Worm (Caenorhabditis elegans) whole organism, L4 larva: ENCODE results near the gene mksr-1.

Experiments used
- F10B5.3 ChIP-seq: sonication (generic microtip); optimal IDR thresholded peaks from 2 replicates; lab custom pipeline; 2016; ENCODE audit warnings: mild to moderate bottlenecking, missing genetic modification characterization, missing compliant biosample characterization
- F49E8.2 ChIP-seq: sonication (generic microtip); optimal IDR thresholded peaks from 2 replicates; lab custom pipeline; 2016; ENCODE audit warnings: missing compliant biosample characterization, mild to moderate bottlenecking, missing genetic modification characterization, borderline replicate concordance
- T26A8.4 ChIP-seq: fragments of 200-800 bp; sonication (Bioruptor generic); IDR thresholded peaks from 2 replicates; pipeline ENCODE4 v1.3.6; 2022; ENCODE audit warnings: missing genetic modification characterization, missing compliant biosample characterization
- Y75B8A.6 ChIP-seq: fragments of 200-800 bp; sonication (Bioruptor generic); IDR thresholded peaks from 2 replicates; pipeline ENCODE4 v1.3.6; 2022; ENCODE audit warnings: missing genetic modification reagents, missing genetic modification characterization, missing compliant biosample characterization
- ZK337.2 ChIP-seq: fragments of 200-800 bp; sonication (Bioruptor generic); IDR thresholded peaks from 2 replicates; pipeline ENCODE4 v1.3.6; 2022; ENCODE audit warnings: missing genetic modification reagents, missing genetic modification characterization, missing compliant biosample characterization
- ceh-28 ChIP-seq: fragments of 150-350 bp; optimal IDR thresholded peaks from 2 replicates; lab custom pipeline; 2014; ENCODE audit warnings: missing biosample characterization, missing genetic modification reagents, missing genetic modification characterization
- ceh-32 ChIP-seq: sonication (generic microtip); optimal IDR thresholded peaks from 2 replicates; lab custom pipeline; 2016; ENCODE audit warnings: mild to moderate bottlenecking, missing genetic modification characterization, missing compliant biosample characterization; ENCODE audit not compliant: poor library complexity
- ceh-82 ChIP-seq: sonication (generic microtip); optimal IDR thresholded peaks from 2 replicates; lab custom pipeline; 2017; ENCODE audit warnings: missing biosample characterization, missing genetic modification characterization
- cey-2 ChIP-seq: sonication (generic microtip); optimal IDR thresholded peaks from 3 replicates; lab custom pipeline; 2017; ENCODE audit warnings: missing genetic modification characterization, mild to moderate bottlenecking, missing compliant biosample characterization, antibody characterized with exemption, borderline replicate concordance; ENCODE audit not compliant: insufficient read depth
- daf-16 ChIP-seq, 3 experiments: sonication (generic microtip); optimal IDR thresholded peaks; 2 replicates each; lab custom pipeline; 2016 to 2017; ENCODE audit warnings: missing genetic modification characterization in 3 of 3, missing genetic modification reagents in 3 of 3, mild to moderate bottlenecking in 2 of 3, missing compliant biosample characterization in 2 of 3, missing biosample characterization in 1 of 3, moderate library complexity in 1 of 3
- dmd-6 ChIP-seq: fragments of 200-800 bp; sonication (Bioruptor generic); IDR thresholded peaks from 2 replicates; pipeline ENCODE4 v1.3.6; 2022; ENCODE audit warnings: missing genetic modification reagents, missing genetic modification characterization, missing compliant biosample characterization
- dpl-1 ChIP-seq: fragments of 150-350 bp; optimal IDR thresholded peaks from 2 replicates; lab custom pipeline; 2014; ENCODE audit warnings: missing biosample characterization, missing genetic modification reagents, missing genetic modification characterization
- dve-1 ChIP-seq: sonication (generic microtip); optimal IDR thresholded peaks from 2 replicates; lab custom pipeline; 2017; ENCODE audit warnings: antibody characterized with exemption, mild to moderate bottlenecking, missing genetic modification characterization, missing compliant biosample characterization; ENCODE audit not compliant: insufficient read depth
- egl-27 ChIP-seq: sonication (generic microtip); optimal IDR thresholded peaks from 3 replicates; lab custom pipeline; 2017; ENCODE audit warnings: missing biosample characterization, missing genetic modification reagents, missing genetic modification characterization
- egl-43 ChIP-seq: fragments of 200-800 bp; sonication (Bioruptor generic); IDR thresholded peaks from 2 replicates; pipeline ENCODE4 v1.3.6; 2022; ENCODE audit warnings: missing genetic modification reagents, missing genetic modification characterization, missing compliant biosample characterization
- fkh-10 ChIP-seq: fragments of 150-350 bp; optimal IDR thresholded peaks from 2 replicates; lab custom pipeline; 2014; ENCODE audit warnings: missing biosample characterization, missing genetic modification reagents, missing genetic modification characterization
- hif-1 ChIP-seq, 2 experiments: sonication (generic microtip); optimal IDR thresholded peaks; 2 replicates each; lab custom pipeline; 2016 to 2017; ENCODE audit warnings: missing compliant biosample characterization in 2 of 2, missing genetic modification characterization in 2 of 2, missing genetic modification reagents in 2 of 2, missing genotype in 2 of 2, mild to moderate bottlenecking in 1 of 2
- hlh-11 ChIP-seq: fragments of 200-800 bp; sonication (Bioruptor generic); optimal IDR thresholded peaks from 2 replicates; lab custom pipeline; 2018; ENCODE audit warnings: mild to moderate bottlenecking, missing genetic modification characterization, missing compliant biosample characterization
- hmg-1.1 ChIP-seq: fragments of 200-800 bp; sonication (Bioruptor generic); IDR thresholded peaks from 2 replicates; pipeline ENCODE4 v1.3.6; 2022; ENCODE audit warnings: missing genetic modification reagents, missing genetic modification characterization, missing compliant biosample characterization
- lim-7 ChIP-seq: fragments of 200-800 bp; sonication (Bioruptor generic); IDR thresholded peaks from 2 replicates; pipeline ENCODE4 v1.3.6; 2022; ENCODE audit warnings: missing genetic modification characterization, missing compliant biosample characterization
- lin-1 ChIP-seq: fragments of 200-800 bp; sonication (Bioruptor generic); IDR thresholded peaks from 2 replicates; pipeline ENCODE4 v1.3.6; 2022; ENCODE audit warnings: missing genetic modification reagents, missing genetic modification characterization, missing compliant biosample characterization
- lin-39 ChIP-seq: fragments of 150-350 bp; optimal IDR thresholded peaks from 2 replicates; lab custom pipeline; 2014; ENCODE audit warnings: missing biosample characterization, missing genetic modification reagents, missing genetic modification characterization
- mep-1 ChIP-seq: fragments of 150-350 bp; sonication (generic microtip); optimal IDR thresholded peaks from 3 replicates; lab custom pipeline; 2014; ENCODE audit warnings: missing biosample characterization, missing genetic modification characterization
- mes-2 ChIP-seq: sonication (generic microtip); optimal IDR thresholded peaks from 2 replicates; lab custom pipeline; 2016; ENCODE audit warnings: missing genotype, mild to moderate bottlenecking, missing genetic modification characterization, missing compliant biosample characterization; ENCODE audit not compliant: poor library complexity, severe bottlenecking
- nhr-10 ChIP-seq: fragments of 150-350 bp; optimal IDR thresholded peaks from 2 replicates; lab custom pipeline; 2014; ENCODE audit warnings: missing biosample characterization, missing genetic modification characterization
- nhr-237 ChIP-seq: sonication (generic microtip); optimal IDR thresholded peaks from 2 replicates; lab custom pipeline; 2017; ENCODE audit warnings: missing biosample characterization, missing genetic modification characterization
- nhr-28 ChIP-seq: fragments of 150-350 bp; optimal IDR thresholded peaks from 2 replicates; lab custom pipeline; 2014; ENCODE audit warnings: missing biosample characterization, missing genetic modification characterization
- nhr-42 ChIP-seq: fragments of 200-800 bp; sonication (Bioruptor generic); IDR thresholded peaks from 2 replicates; pipeline ENCODE4 v1.3.6; 2022; ENCODE audit warnings: missing genetic modification characterization, missing compliant biosample characterization
- nhr-6 ChIP-seq: fragments of 150-350 bp; optimal IDR thresholded peaks from 2 replicates; lab custom pipeline; 2014; ENCODE audit warnings: missing biosample characterization, missing genetic modification characterization
- pha-4 ChIP-seq, 2 experiments: fragments of 150-350 bp in 1 of 2; fragments of 200-800 bp in 1 of 2; sonication (Bioruptor generic) in 1 of 2; IDR thresholded peaks in 1 of 2; optimal IDR thresholded peaks in 1 of 2; 2 replicates each; pipeline versions ENCODE4 v1.3.6 to Lab custom; 2014 to 2022; ENCODE audit warnings: missing genetic modification characterization in 2 of 2, missing genetic modification reagents in 2 of 2, missing biosample characterization in 1 of 2, missing compliant biosample characterization in 1 of 2
- php-3 ChIP-seq: fragments of 200-800 bp; sonication (Bioruptor generic); IDR thresholded peaks from 2 replicates; pipeline ENCODE4 v1.3.6; 2022; ENCODE audit warnings: missing genetic modification reagents, missing genetic modification characterization, missing compliant biosample characterization
- pqm-1 ChIP-seq: sonication (generic microtip); optimal IDR thresholded peaks from 2 replicates; lab custom pipeline; 2017; ENCODE audit warnings: missing biosample characterization, missing genetic modification characterization
- saeg-2 ChIP-seq: fragments of 200-800 bp; sonication (Bioruptor generic); IDR thresholded peaks from 2 replicates; pipeline ENCODE4 v1.3.6; 2022; ENCODE audit warnings: missing genetic modification reagents, missing genetic modification characterization, missing compliant biosample characterization
- set-16 ChIP-seq: fragments of 200-800 bp; sonication (Bioruptor generic); IDR thresholded peaks from 2 replicates; pipeline ENCODE4 v1.3.6; 2022; ENCODE audit warnings: missing genetic modification reagents, missing genetic modification characterization, missing compliant biosample characterization
- skn-1 ChIP-seq: fragments of 150-350 bp; optimal IDR thresholded peaks from 2 replicates; lab custom pipeline; 2014; ENCODE audit warnings: missing biosample characterization, missing genetic modification characterization
- spr-1 ChIP-seq: sonication (generic microtip); optimal IDR thresholded peaks from 2 replicates; lab custom pipeline; 2016; ENCODE audit warnings: mild to moderate bottlenecking, missing genetic modification characterization, missing compliant biosample characterization
- unc-62 ChIP-seq, 3 experiments: fragments of 150-350 bp in 1 of 3; sonication (generic microtip); optimal IDR thresholded peaks in 2 of 3; peaks in 1 of 3; 1 replicate in 1 of 3; 2 replicates in 2 of 3; lab custom pipeline; 2014 to 2017; ENCODE audit warnings: missing biosample characterization in 3 of 3, missing genetic modification characterization in 3 of 3, missing genetic modification reagents in 3 of 3, missing genotype in 1 of 3
- zag-1 ChIP-seq: fragments of 150-350 bp; optimal IDR thresholded peaks from 2 replicates; lab custom pipeline; 2014; ENCODE audit warnings: missing biosample characterization, missing genetic modification characterization
- zfp-3 ChIP-seq: fragments of 200-800 bp; sonication (Bioruptor generic); conservative IDR thresholded peaks from 2 replicates; pipeline ENCODE4 v1.3.6; 2022; ENCODE audit warnings: missing genetic modification reagents, missing genetic modification characterization, missing compliant biosample characterization
- zip-2 ChIP-seq: fragments of 150-350 bp; optimal IDR thresholded peaks from 2 replicates; lab custom pipeline; 2014; ENCODE audit warnings: missing biosample characterization, missing genetic modification characterization
- ztf-11 ChIP-seq: fragments of 150-350 bp; optimal IDR thresholded peaks from 2 replicates; lab custom pipeline; 2014; ENCODE audit warnings: missing biosample characterization, missing genetic modification characterization
- ztf-7 ChIP-seq: fragments of 150-350 bp; optimal IDR thresholded peaks from 2 replicates; lab custom pipeline; 2014; ENCODE audit warnings: missing biosample characterization, missing genetic modification characterization

mksr-1 gene

ce11 chrX:1046156-1046831 lies 22.6 kb downstream of the mksr-1 start, which contains the start of gene vpat-1 (continued):
- TF ChIP-seq pqm-1 (tag; lab: Kevin White, UChicago) (peak; percentile 87), cey-2 (tag; lab: Kevin White, UChicago) (no peak), egl-43 (GFP tag; lab: Robert Waterston, UW) (no peak), nhr-237 (tag; lab: Kevin White, UChicago) (no peak), nhr-28 (peak; percentile 93), unc-62 (GFP tag; optimal IDR thresholded peaks at IDR 0.05 in 1 of 2; lab: Kevin White, UChicago) (no peak), unc-62 (tag; optimal IDR thresholded peaks at IDR 0.05; lab: Kevin White, UChicago) (no peak), nhr-6 (tag; lab: Kevin White, UChicago) (no peak), dpl-1 (GFP tag; lab: Kevin White, UChicago) (no peak)
- TF ChIP-seq, all 104 proteins: peak for 7

DNA sequence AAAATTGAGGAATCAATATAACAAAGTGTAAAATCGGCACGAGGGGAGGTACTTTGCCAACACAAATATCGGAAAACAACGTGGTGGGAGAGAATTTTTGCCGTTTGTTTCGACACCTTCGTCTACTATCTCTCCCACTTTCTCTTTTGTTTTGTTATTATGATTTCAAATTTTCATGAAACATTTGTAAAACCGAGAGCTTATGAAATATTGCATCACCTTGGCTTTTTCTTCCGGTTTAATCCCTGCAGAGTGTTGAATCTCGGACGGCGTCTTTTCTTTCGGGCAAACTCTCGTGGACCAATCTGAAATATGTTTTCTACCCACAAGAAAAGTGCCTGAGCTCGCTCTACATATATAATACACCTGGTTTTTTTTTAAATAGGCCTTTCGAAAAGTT lies 24.6 kb downstream of the mksr-1 start:
- TF ChIP-seq dve-1 (no peak), ceh-82 (tag; lab: Kevin White, UChicago) (no peak), zip-2 (tag; lab: Kevin White, UChicago) (peak; percentile 96), hmg-1.1 (no peak), saeg-2 (GFP tag; lab: Robert Waterston, UW) (no peak), set-16 (no peak), F10B5.3 (tag; lab: Kevin White, UChicago) (no peak)

DNA sequence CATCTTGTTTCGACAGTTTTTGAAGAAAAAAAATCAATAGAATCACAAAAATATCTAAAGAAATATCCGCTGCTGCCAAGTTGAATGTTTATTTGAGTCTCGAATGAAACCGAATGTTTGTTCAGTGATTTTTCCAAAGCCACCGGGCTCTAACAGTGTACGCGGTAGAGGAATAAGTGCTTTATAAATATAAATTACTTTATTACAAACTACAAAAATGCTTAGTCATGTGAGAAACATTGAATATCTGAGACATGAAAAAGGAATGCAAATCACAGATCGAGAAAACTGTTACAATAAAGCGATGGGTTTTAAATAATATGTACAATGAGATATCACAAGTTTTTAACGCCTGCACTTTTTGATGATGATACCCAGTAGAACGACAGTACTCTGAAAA lies 30.6 kb downstream of the mksr-1 start, which contains the start of gene F55A4.7:
F55A4.7 (minus strand) TSS at position 101 of the 400 bp plus-strand sequence.
- no peak for TF ChIP-seq ceh-32 (tag; lab: Kevin White, UChicago)
- no peak for TF ChIP-seq php-3
- TF ChIP-seq ztf-11, result no peak
- TF ChIP-seq F10B5.3 (tag; lab: Kevin White, UChicago), result no peak
- TF ChIP-seq fkh-10, result no peak
- no peak for TF ChIP-seq nhr-42
- no peak for TF ChIP-seq lin-1 (GFP tag; lab: Robert Waterston, UW)
- no peak for TF ChIP-seq spr-1 (tag; lab: Kevin White, UChicago)
- TF ChIP-seq egl-27, result no peak
- no peak for TF ChIP-seq ztf-7 (tag; lab: Kevin White, UChicago)
- no peak for TF ChIP-seq mep-1
- TF ChIP-seq zfp-3 (GFP tag; lab: Robert Waterston, UW), result no peak
- no peak for TF ChIP-seq lin-39 (tag; lab: Kevin White, UChicago)
- no peak for TF ChIP-seq Y75B8A.6 (GFP tag; lab: Robert Waterston, UW)
- no peak for TF ChIP-seq nhr-10 (tag; lab: Kevin White, UChicago)

DNA sequence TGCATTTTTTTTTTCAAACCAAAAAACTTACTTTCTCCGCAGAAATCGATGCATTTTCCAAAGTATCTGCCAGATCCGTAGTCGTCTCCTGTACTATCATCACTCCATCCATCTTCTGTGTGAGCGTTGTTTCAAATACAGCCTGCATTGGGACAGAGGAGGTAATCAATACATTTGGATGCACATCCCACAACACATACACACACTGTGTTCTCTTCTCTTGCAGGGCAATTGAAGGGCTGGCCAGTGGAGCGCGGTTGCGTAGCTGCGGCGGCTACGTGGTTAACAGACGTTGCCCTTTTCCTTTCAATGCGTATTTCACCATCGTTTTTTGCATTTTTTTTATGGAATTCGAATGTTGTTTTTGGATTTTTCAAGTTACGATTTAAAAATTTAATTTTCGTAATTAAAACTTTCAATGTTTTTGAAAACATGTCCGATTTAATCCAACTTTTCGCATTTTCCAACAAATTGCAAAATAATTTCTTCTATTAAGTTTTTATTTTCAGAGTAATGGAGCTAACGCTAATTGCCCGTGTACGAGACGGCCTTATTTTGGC lies 33.8 kb downstream of the mksr-1 start, which contains the start of the genes stau-1 and sec-22:
stau-1 (minus strand) TSS at position 248 of the 560 bp plus-strand sequence.
sec-22 (plus strand) TSS at position 510 of the 560 bp plus-strand sequence.
- TF ChIP-seq pha-4 (GFP tag; IDR thresholded peaks at IDR 0.05; lab: Robert Waterston, UW) (no peak), pha-4 (tag; optimal IDR thresholded peaks at IDR 0.05; lab: Kevin White, UChicago) (peak; percentile 10), egl-43 (GFP tag; lab: Robert Waterston, UW) (no peak), nhr-28 (peak; percentile 52), daf-16 (GFP tag; optimal IDR thresholded peaks at IDR 0.05; lab: Kevin White, UChicago) (no peak), daf-16 (tag; optimal IDR thresholded peaks at IDR 0.05; lab: Kevin White, UChicago) (no peak), ceh-28 (tag; lab: Kevin White, UChicago) (no peak), nhr-10 (tag; lab: Kevin White, UChicago) (no peak), dmd-6 (peak; percentile 19; the same call in 1 of the 2 replicates), hlh-11 (tag; lab: Kevin White, UChicago) (peak; percentile 34), hif-1 (tag; optimal IDR thresholded peaks at IDR 0.05; lab: Kevin White, UChicago) (peak in 1 of 2 experiments; percentile 41), F49E8.2 (tag; lab: Kevin White, UChicago) (no peak), mep-1 (peak; percentile 71), lim-7 (no peak), zag-1 (tag; lab: Kevin White, UChicago) (no peak), skn-1 (tag; lab: Kevin White, UChicago) (no peak), dve-1 (peak; percentile 58), ZK337.2 (no peak), T26A8.4 (no peak), mes-2 (peak; percentile 74), dpl-1 (GFP tag; lab: Kevin White, UChicago) (peak; percentile 30)
